Fruit fly (Drosophila melanogaster): Measurements from ENCODE around the gene mid.
A peak's percentile ranks its signal among the peaks of the same experiment; 100 is the strongest.

The mid gene

dm6 chr2L:5444675-5445074 is 16.8 kb upstream of the mid start:
- TF ChIP-seq CG17801 (GFP tag; optimal IDR thresholded peaks at IDR 0.05; ENCODE audit: partially characterized antibody) = no peak

- TF ChIP-seq CG17801 (GFP tag; optimal IDR thresholded peaks at IDR 0.05; ENCODE audit: partially characterized antibody) = no peak
Observed at dm6 chr2L:5445488-5446171, 15.8 kb upstream of the mid start.

dm6 chr2L:5446202-5446601 is 15.2 kb upstream of the mid start:
- TF ChIP-seq CG17801 (GFP tag; optimal IDR thresholded peaks at IDR 0.05; ENCODE audit: partially characterized antibody) = no peak

dm6 chr2L:5447241-5447640 is 14.2 kb upstream of the mid start:
- no peak for TF ChIP-seq CG17801 (GFP tag; optimal IDR thresholded peaks at IDR 0.05; ENCODE audit: partially characterized antibody)

dm6 chr2L:5448148-5448547 is 13.3 kb upstream of the mid start:
- TF ChIP-seq CG17801 (GFP tag; optimal IDR thresholded peaks at IDR 0.05; ENCODE audit: partially characterized antibody) = no peak

dm6 chr2L:5453077-5453476 is 8.4 kb upstream of the mid start:
- TF ChIP-seq CG17801 (GFP tag; optimal IDR thresholded peaks at IDR 0.05; ENCODE audit: partially characterized antibody) = no peak

dm6 chr2L:5459740-5460287 is 1.6 kb upstream of the mid start:
- no peak for TF ChIP-seq CG17801 (GFP tag; optimal IDR thresholded peaks at IDR 0.05; ENCODE audit: partially characterized antibody)

dm6 chr2L:5463029-5463428 is 1.6 kb downstream of the mid start:
- peak; percentile 76 for TF ChIP-seq CG17801 (GFP tag; optimal IDR thresholded peaks at IDR 0.05; ENCODE audit: partially characterized antibody)

dm6 chr2L:5466247-5466646 is 4.8 kb downstream of the mid start:
- no peak for TF ChIP-seq CG17801 (GFP tag; optimal IDR thresholded peaks at IDR 0.05; ENCODE audit: partially characterized antibody)

- no peak for TF ChIP-seq CG17801 (GFP tag; optimal IDR thresholded peaks at IDR 0.05; ENCODE audit: partially characterized antibody)
Observed at dm6 chr2L:5467857-5468256, 6.4 kb downstream of the mid start.

- no peak for TF ChIP-seq CG17801 (GFP tag; optimal IDR thresholded peaks at IDR 0.05; ENCODE audit: partially characterized antibody)
Observed at dm6 chr2L:5469396-5469795, 8.0 kb downstream of the mid start.

- no peak for TF ChIP-seq CG17801 (GFP tag; optimal IDR thresholded peaks at IDR 0.05; ENCODE audit: partially characterized antibody)
Observed at dm6 chr2L:5473880-5474446, 12.5 kb downstream of the mid start.

- TF ChIP-seq CG17801 (GFP tag; optimal IDR thresholded peaks at IDR 0.05; ENCODE audit: partially characterized antibody) = no peak
Observed at dm6 chr2L:5476699-5477098, 15.3 kb downstream of the mid start.

dm6 chr2L:5478273-5478672 is 16.8 kb downstream of the mid start:
- TF ChIP-seq CG17801 (GFP tag; optimal IDR thresholded peaks at IDR 0.05; ENCODE audit: partially characterized antibody) = no peak

- no peak for TF ChIP-seq CG17801 (GFP tag; optimal IDR thresholded peaks at IDR 0.05; ENCODE audit: partially characterized antibody)
Observed at dm6 chr2L:5479128-5479527, 17.7 kb downstream of the mid start.

dm6 chr2L:5479971-5480370 is 18.5 kb downstream of the mid start:
- TF ChIP-seq CG17801 (GFP tag; optimal IDR thresholded peaks at IDR 0.05; ENCODE audit: partially characterized antibody) = no peak

dm6 chr2L:5483093-5483492 is 21.7 kb downstream of the mid start:
- TF ChIP-seq CG17801 (GFP tag; optimal IDR thresholded peaks at IDR 0.05; ENCODE audit: partially characterized antibody) = no peak
